Worm (Caenorhabditis elegans): ENCODE measurements around the gene nhr-149.

nhr-149 gene

ce11 chrV:7386052-7386573 is 36.7 kb upstream of the nhr-149 start, which contains the start of gene srp-6:
Gene srp-6, minus strand, starts transcription at chrV:7386102.
- TF ChIP-seq snpc-4 (tag; optimal IDR thresholded peaks at IDR 0.05), result no peak
- no peak for TF ChIP-seq flh-1 (GFP tag; optimal IDR thresholded peaks at IDR 0.05)
- TF ChIP-seq bed-3 (GFP tag; optimal IDR thresholded peaks at IDR 0.05), result no peak
- TF ChIP-seq lin-13 (tag; optimal IDR thresholded peaks at IDR 0.05), result no peak
- TF ChIP-seq ceh-43 (GFP tag; optimal IDR thresholded peaks at IDR 0.05), result no peak
- TF ChIP-seq tbx-8 (GFP tag; optimal IDR thresholded peaks at IDR 0.05), result no peak
- no peak for TF ChIP-seq nhr-2 (tag; optimal IDR thresholded peaks at IDR 0.05)
- no peak for TF ChIP-seq blmp-1 (tag; optimal IDR thresholded peaks at IDR 0.05)
- TF ChIP-seq lin-32 (GFP tag; optimal IDR thresholded peaks at IDR 0.05), result no peak
- TF ChIP-seq mab-5 (tag; optimal IDR thresholded peaks at IDR 0.05), result no peak
- no peak for TF ChIP-seq zip-8 (tag; optimal IDR thresholded peaks at IDR 0.05)
- TF ChIP-seq M03D4.4 (tag; optimal IDR thresholded peaks at IDR 0.05), result no peak
- TF ChIP-seq mep-1 (tag; optimal IDR thresholded peaks at IDR 0.05), result no peak
- TF ChIP-seq ceh-83 (GFP tag; optimal IDR thresholded peaks at IDR 0.05), result no peak
- no peak for TF ChIP-seq unc-120 (tag; optimal IDR thresholded peaks at IDR 0.05; ENCODE audit: poor library complexity, severe bottlenecking)
- TF ChIP-seq cnd-1 (tag; optimal IDR thresholded peaks at IDR 0.05), result no peak
- no peak for TF ChIP-seq elt-1 (tag; optimal IDR thresholded peaks at IDR 0.05; ENCODE audit: borderline replicate concordance, insufficient read depth)
- TF ChIP-seq unc-62 (GFP tag; optimal IDR thresholded peaks at IDR 0.05), result no peak
- TF ChIP-seq ztf-11 (tag; optimal IDR thresholded peaks at IDR 0.05), result no peak
- TF ChIP-seq mls-2 (tag; optimal IDR thresholded peaks at IDR 0.05), result no peak

- TF ChIP-seq nhr-2 (tag; optimal IDR thresholded peaks at IDR 0.05) (no peak), nhr-237 (tag; optimal IDR thresholded peaks at IDR 0.05) (no peak), lin-32 (GFP tag; optimal IDR thresholded peaks at IDR 0.05) (no peak), ham-2 (GFP tag; optimal IDR thresholded peaks at IDR 0.05) (no peak), elt-1 (tag; optimal IDR thresholded peaks at IDR 0.05; ENCODE audit: borderline replicate concordance, insufficient read depth) (no peak), unc-39 (tag; optimal IDR thresholded peaks at IDR 0.05) (no peak), mls-2 (tag; optimal IDR thresholded peaks at IDR 0.05) (no peak), blmp-1 (tag; optimal IDR thresholded peaks at IDR 0.05) (no peak), mep-1 (tag; optimal IDR thresholded peaks at IDR 0.05) (no peak)
These were observed 31.6 kb upstream of the nhr-149 start, which contains the start of gene C03G6.17 for ce11 chrV:7381008-7381407. Gene C03G6.17, minus strand, starts transcription at chrV:7381108.

ce11 chrV:7379384-7379783 is 29.9 kb upstream of the nhr-149 start, which contains the start of gene srsx-24:
Gene srsx-24, minus strand, starts transcription at chrV:7379484.
- no peak for TF ChIP-seq nhr-12 (tag; optimal IDR thresholded peaks at IDR 0.05)
- no peak for TF ChIP-seq unc-39 (tag; optimal IDR thresholded peaks at IDR 0.05)
- TF ChIP-seq pha-4 (tag; optimal IDR thresholded peaks at IDR 0.05), result no peak
- TF ChIP-seq mls-2 (tag; optimal IDR thresholded peaks at IDR 0.05), result no peak
- no peak for TF ChIP-seq lin-32 (GFP tag; optimal IDR thresholded peaks at IDR 0.05)
- TF ChIP-seq lsy-2 (tag; optimal IDR thresholded peaks at IDR 0.05), result no peak
- TF ChIP-seq elt-1 (tag; optimal IDR thresholded peaks at IDR 0.05; ENCODE audit: borderline replicate concordance, insufficient read depth), result no peak
- no peak for TF ChIP-seq elt-3 (tag; optimal IDR thresholded peaks at IDR 0.05)
- no peak for TF ChIP-seq tbx-8 (GFP tag; optimal IDR thresholded peaks at IDR 0.05)
- TF ChIP-seq ces-1 (GFP tag; optimal IDR thresholded peaks at IDR 0.05), result no peak
- no peak for TF ChIP-seq ceh-39 (tag; optimal IDR thresholded peaks at IDR 0.05)
- no peak for TF ChIP-seq drap-1 (GFP tag; optimal IDR thresholded peaks at IDR 0.05)
- no peak for TF ChIP-seq sem-2 (GFP tag; optimal IDR thresholded peaks at IDR 0.05)
- no peak for TF ChIP-seq nhr-237 (tag; optimal IDR thresholded peaks at IDR 0.05)
- TF ChIP-seq flh-1 (GFP tag; optimal IDR thresholded peaks at IDR 0.05), result no peak
- TF ChIP-seq ceh-83 (GFP tag; optimal IDR thresholded peaks at IDR 0.05), result no peak

ce11 chrV:7374090-7374489 is 24.6 kb upstream of the nhr-149 start, which contains the start of gene srx-56:
Gene srx-56, plus strand, starts transcription at chrV:7374390.
- no peak for TF ChIP-seq ztf-11 (tag; optimal IDR thresholded peaks at IDR 0.05)
- no peak for TF ChIP-seq unc-62 (GFP tag; optimal IDR thresholded peaks at IDR 0.05)
- TF ChIP-seq mab-5 (tag; optimal IDR thresholded peaks at IDR 0.05), result no peak
- no peak for TF ChIP-seq flh-1 (GFP tag; optimal IDR thresholded peaks at IDR 0.05)
- TF ChIP-seq blmp-1 (tag; optimal IDR thresholded peaks at IDR 0.05), result no peak
- TF ChIP-seq ceh-39 (tag; optimal IDR thresholded peaks at IDR 0.05), result no peak
- TF ChIP-seq zip-8 (tag; optimal IDR thresholded peaks at IDR 0.05), result no peak
- TF ChIP-seq pha-4 (tag; optimal IDR thresholded peaks at IDR 0.05), result no peak
- TF ChIP-seq lin-13 (tag; optimal IDR thresholded peaks at IDR 0.05), result no peak
- TF ChIP-seq unc-39 (tag; optimal IDR thresholded peaks at IDR 0.05), result no peak
- TF ChIP-seq nhr-28 (tag; optimal IDR thresholded peaks at IDR 0.05), result no peak
- TF ChIP-seq cnd-1 (tag; optimal IDR thresholded peaks at IDR 0.05), result no peak
- no peak for TF ChIP-seq ces-1 (GFP tag; optimal IDR thresholded peaks at IDR 0.05)
- TF ChIP-seq snpc-4 (tag; optimal IDR thresholded peaks at IDR 0.05), result no peak
- no peak for TF ChIP-seq unc-120 (tag; optimal IDR thresholded peaks at IDR 0.05; ENCODE audit: poor library complexity, severe bottlenecking)
- TF ChIP-seq nhr-2 (tag; optimal IDR thresholded peaks at IDR 0.05), result no peak
- TF ChIP-seq mls-2 (tag; optimal IDR thresholded peaks at IDR 0.05), result no peak
- TF ChIP-seq elt-3 (tag; optimal IDR thresholded peaks at IDR 0.05), result no peak
- TF ChIP-seq bed-3 (GFP tag; optimal IDR thresholded peaks at IDR 0.05), result no peak
